Fruit fly (Drosophila melanogaster) whole organism, prepupa: ENCODE data around the gene ATPsynGL.

Source experiments
- CG10631 ChIP-seq: fragments of 200-800 bp; sonication (Bioruptor generic); optimal IDR thresholded peaks from 2 replicates; lab custom pipeline; 2016; ENCODE audit warnings: missing biosample characterization, missing genetic modification characterization
- CG10669 ChIP-seq: fragments of 200-800 bp; sonication (Bioruptor generic); optimal IDR thresholded peaks from 3 replicates; lab custom pipeline; 2018; ENCODE audit warnings: missing biosample characterization, mild to moderate bottlenecking, missing genetic modification characterization, moderate library complexity
- CG11294 ChIP-seq: fragments of 200-800 bp; sonication (Bioruptor generic); IDR thresholded peaks from 2 replicates; pipeline ENCODE4 v1.3.6; 2022; ENCODE audit warnings: missing biosample characterization, missing genetic modification characterization
- CG11762 ChIP-seq: fragments of 200-800 bp; sonication (Bioruptor generic); optimal IDR thresholded peaks from 3 replicates; lab custom pipeline; 2016; ENCODE audit warnings: missing biosample characterization, missing genetic modification characterization; ENCODE audit not compliant: insufficient read depth
- CG11902 ChIP-seq: fragments of 200-800 bp; sonication (Bioruptor generic); optimal IDR thresholded peaks from 3 replicates; lab custom pipeline; 2016; ENCODE audit warnings: missing biosample characterization, missing genetic modification characterization
- CG15336 ChIP-seq: fragments of 200-800 bp; sonication (Bioruptor generic); IDR thresholded peaks from 2 replicates; pipeline ENCODE4 v1.3.6; 2022; ENCODE audit warnings: missing biosample characterization, missing genetic modification characterization
- CG1621 ChIP-seq: fragments of 200-800 bp; sonication (Bioruptor generic); optimal IDR thresholded peaks from 3 replicates; lab custom pipeline; 2018; ENCODE audit warnings: missing biosample characterization, mild to moderate bottlenecking, missing genetic modification characterization
- CG16779 ChIP-seq: fragments of 200-800 bp; sonication (Bioruptor generic); optimal IDR thresholded peaks from 3 replicates; lab custom pipeline; 2017; ENCODE audit warnings: missing biosample characterization, mild to moderate bottlenecking, missing genetic modification characterization
- CG31627 ChIP-seq: fragments of 200-800 bp; sonication (Bioruptor generic); optimal IDR thresholded peaks from 3 replicates; lab custom pipeline; 2016; ENCODE audit warnings: missing biosample characterization, missing genetic modification characterization
- CG32006 ChIP-seq: fragments of 200-800 bp; sonication (Bioruptor generic); optimal IDR thresholded peaks from 3 replicates; lab custom pipeline; 2017; ENCODE audit warnings: missing biosample characterization, mild to moderate bottlenecking, missing genetic modification characterization
- CG34406 ChIP-seq: fragments of 200-800 bp; sonication (Bioruptor generic); optimal IDR thresholded peaks from 3 replicates; lab custom pipeline; 2016; ENCODE audit warnings: missing biosample characterization, missing genetic modification characterization
- CG6163 ChIP-seq: fragments of 200-800 bp; sonication (Bioruptor generic); IDR thresholded peaks from 3 replicates; pipeline ENCODE4 v1.3.6; 2022; ENCODE audit warnings: missing biosample characterization, missing genetic modification characterization
- CG6276 ChIP-seq: fragments of 200-800 bp; sonication (Bioruptor generic); optimal IDR thresholded peaks from 2 replicates; lab custom pipeline; 2017; ENCODE audit warnings: missing biosample characterization, mild to moderate bottlenecking, missing genetic modification characterization
- CG6808 ChIP-seq: fragments of 200-800 bp; sonication (Bioruptor generic); optimal IDR thresholded peaks from 3 replicates; lab custom pipeline; 2017; ENCODE audit warnings: missing biosample characterization, missing genetic modification characterization, mild to moderate bottlenecking, moderate library complexity, missing genetic modification reagents
- CG6854 ChIP-seq: fragments of 200-800 bp; sonication (Bioruptor generic); optimal IDR thresholded peaks from 2 replicates; lab custom pipeline; 2017; ENCODE audit warnings: missing biosample characterization, mild to moderate bottlenecking, missing genetic modification characterization
- CG7368 ChIP-seq: fragments of 200-800 bp; sonication (Bioruptor generic); optimal IDR thresholded peaks from 3 replicates; lab custom pipeline; 2016; ENCODE audit warnings: missing biosample characterization, missing genetic modification characterization
- CG8119 ChIP-seq: fragments of 200-800 bp; sonication (Bioruptor generic); IDR thresholded peaks from 3 replicates; pipeline ENCODE4 v1.3.6; 2022; ENCODE audit warnings: missing biosample characterization, missing genetic modification characterization
- CG8632 ChIP-seq: fragments of 200-800 bp; sonication (Bioruptor generic); optimal IDR thresholded peaks from 3 replicates; lab custom pipeline; 2016; ENCODE audit warnings: missing biosample characterization, missing genetic modification characterization
- CG9139 ChIP-seq: fragments of 200-800 bp; sonication (Bioruptor generic); optimal IDR thresholded peaks from 3 replicates; lab custom pipeline; 2017; ENCODE audit warnings: missing biosample characterization, mild to moderate bottlenecking, missing genetic modification characterization
- Eip75B ChIP-seq: fragments of 200-800 bp; sonication (Bioruptor generic); optimal IDR thresholded peaks from 3 replicates; lab custom pipeline; 2016; ENCODE audit warnings: missing biosample characterization, missing genetic modification characterization
- Eip78C ChIP-seq: fragments of 200-800 bp; sonication (Bioruptor generic); peaks from one replicate; lab custom pipeline; 2016; ENCODE audit warnings: missing biosample characterization, missing genetic modification characterization
- Ets21C ChIP-seq: fragments of 200-800 bp; sonication (Bioruptor generic); optimal IDR thresholded peaks from 3 replicates; lab custom pipeline; 2016; ENCODE audit warnings: missing biosample characterization, missing genetic modification characterization
- Ets96B ChIP-seq: fragments of 200-800 bp; optimal IDR thresholded peaks from 2 replicates; lab custom pipeline; 2019; ENCODE audit warnings: missing biosample characterization, mild to moderate bottlenecking, missing genetic modification characterization, moderate library complexity
- Gug ChIP-seq: fragments of 200-800 bp; sonication (Bioruptor generic); IDR thresholded peaks from 2 replicates; pipeline ENCODE4 v1.3.6; 2022; ENCODE audit warnings: missing biosample characterization, missing genetic modification characterization
- Hr38 ChIP-seq: sonication (Bioruptor generic); optimal IDR thresholded peaks from 2 replicates; lab custom pipeline; 2016; ENCODE audit warnings: missing biosample characterization, missing genetic modification characterization
- Hr39 ChIP-seq: fragments of 200-800 bp; sonication (Bioruptor generic); optimal IDR thresholded peaks from 2 replicates; lab custom pipeline; 2016; ENCODE audit warnings: missing biosample characterization, missing genetic modification characterization
- Hr4 ChIP-seq: fragments of 200-800 bp; sonication (Bioruptor generic); optimal IDR thresholded peaks from 3 replicates; lab custom pipeline; 2016; ENCODE audit warnings: missing biosample characterization, missing genetic modification characterization
- Met ChIP-seq: fragments of 200-800 bp; sonication (Bioruptor generic); optimal IDR thresholded peaks from 3 replicates; lab custom pipeline; 2016; ENCODE audit warnings: missing biosample characterization, missing genetic modification characterization
- Smox ChIP-seq: fragments of 200-800 bp; sonication (Bioruptor generic); optimal IDR thresholded peaks from 3 replicates; lab custom pipeline; 2016; ENCODE audit warnings: missing biosample characterization, missing genetic modification characterization
- Sox14 ChIP-seq: fragments of 200-800 bp; sonication (Bioruptor generic); optimal IDR thresholded peaks from 3 replicates; lab custom pipeline; 2016; ENCODE audit warnings: missing biosample characterization, missing genetic modification characterization
- Sox15 ChIP-seq: fragments of 200-800 bp; sonication (Bioruptor generic); optimal IDR thresholded peaks from 3 replicates; lab custom pipeline; 2016; ENCODE audit warnings: missing biosample characterization, missing genetic modification characterization
- achi ChIP-seq: fragments of 200-800 bp; sonication (Bioruptor generic); optimal IDR thresholded peaks from 3 replicates; lab custom pipeline; 2016; ENCODE audit warnings: missing biosample characterization, missing genetic modification characterization
- acj6 ChIP-seq: fragments of 200-800 bp; sonication (Bioruptor generic); optimal IDR thresholded peaks from 3 replicates; lab custom pipeline; 2016; ENCODE audit warnings: missing biosample characterization, missing genetic modification characterization
- cyc ChIP-seq: fragments of 200-800 bp; sonication (Bioruptor generic); optimal IDR thresholded peaks from 3 replicates; lab custom pipeline; 2016; ENCODE audit warnings: missing biosample characterization, missing genetic modification characterization
- dac ChIP-seq: fragments of 200-800 bp; sonication (Bioruptor generic); optimal IDR thresholded peaks from 2 replicates; lab custom pipeline; 2017; ENCODE audit warnings: missing biosample characterization, mild to moderate bottlenecking, missing genetic modification characterization
- dsx ChIP-seq: fragments of 200-800 bp; optimal IDR thresholded peaks from 3 replicates; lab custom pipeline; 2019; ENCODE audit warnings: missing biosample characterization, mild to moderate bottlenecking, missing genetic modification characterization, moderate library complexity; ENCODE audit not compliant: poor library complexity, severe bottlenecking
- eg ChIP-seq: fragments of 200-800 bp; sonication (Bioruptor generic); IDR thresholded peaks from 3 replicates; pipeline ENCODE4 v1.3.6; 2022; ENCODE audit warnings: missing biosample characterization, missing genetic modification characterization
- esn ChIP-seq: fragments of 200-800 bp; sonication (Bioruptor generic); optimal IDR thresholded peaks from 2 replicates; lab custom pipeline; 2016; ENCODE audit warnings: missing biosample characterization, mild to moderate bottlenecking, missing genetic modification characterization, moderate library complexity
- fd85E ChIP-seq: fragments of 200-800 bp; sonication (Bioruptor generic); optimal IDR thresholded peaks from 3 replicates; lab custom pipeline; 2016; ENCODE audit warnings: missing biosample characterization, missing genetic modification characterization
- fkh ChIP-seq: fragments of 200-800 bp; sonication (Bioruptor generic); optimal IDR thresholded peaks from 3 replicates; lab custom pipeline; 2017; ENCODE audit warnings: missing biosample characterization, mild to moderate bottlenecking, missing genetic modification characterization, moderate library complexity
- lz ChIP-seq: fragments of 200-800 bp; sonication (Bioruptor generic); optimal IDR thresholded peaks from 3 replicates; lab custom pipeline; 2016; ENCODE audit warnings: missing biosample characterization, missing genetic modification characterization
- net ChIP-seq: fragments of 200-800 bp; sonication (Bioruptor generic); optimal IDR thresholded peaks from 3 replicates; lab custom pipeline; 2016; ENCODE audit warnings: missing biosample characterization, missing genetic modification characterization
- pdm3 ChIP-seq: fragments of 200-800 bp; sonication (Bioruptor generic); optimal IDR thresholded peaks from 3 replicates; lab custom pipeline; 2016; ENCODE audit warnings: missing biosample characterization, missing genetic modification characterization
- salr ChIP-seq, 2 experiments: fragments of 200-800 bp; sonication (Bioruptor generic); optimal IDR thresholded peaks; 3 replicates each; lab custom pipeline; 2016 to 2018; ENCODE audit warnings: missing biosample characterization in 2 of 2, missing genetic modification characterization in 2 of 2, mild to moderate bottlenecking in 1 of 2
- ss ChIP-seq, 2 experiments: fragments of 200-800 bp; sonication (Bioruptor generic); optimal IDR thresholded peaks; 2 replicates in 1 of 2; 3 replicates in 1 of 2; lab custom pipeline; 2017 to 2018; ENCODE audit warnings: mild to moderate bottlenecking in 2 of 2, missing biosample characterization in 2 of 2, missing genetic modification characterization in 2 of 2, moderate library complexity in 1 of 2
- svp ChIP-seq: fragments of 200-800 bp; sonication (Bioruptor generic); peaks from one replicate; lab custom pipeline; 2016; ENCODE audit warnings: missing biosample characterization, missing genetic modification characterization
- topi ChIP-seq: fragments of 200-800 bp; sonication (Bioruptor generic); optimal IDR thresholded peaks from 3 replicates; lab custom pipeline; 2016; ENCODE audit warnings: missing biosample characterization, missing genetic modification characterization

ATPsynGL gene

DNA sequence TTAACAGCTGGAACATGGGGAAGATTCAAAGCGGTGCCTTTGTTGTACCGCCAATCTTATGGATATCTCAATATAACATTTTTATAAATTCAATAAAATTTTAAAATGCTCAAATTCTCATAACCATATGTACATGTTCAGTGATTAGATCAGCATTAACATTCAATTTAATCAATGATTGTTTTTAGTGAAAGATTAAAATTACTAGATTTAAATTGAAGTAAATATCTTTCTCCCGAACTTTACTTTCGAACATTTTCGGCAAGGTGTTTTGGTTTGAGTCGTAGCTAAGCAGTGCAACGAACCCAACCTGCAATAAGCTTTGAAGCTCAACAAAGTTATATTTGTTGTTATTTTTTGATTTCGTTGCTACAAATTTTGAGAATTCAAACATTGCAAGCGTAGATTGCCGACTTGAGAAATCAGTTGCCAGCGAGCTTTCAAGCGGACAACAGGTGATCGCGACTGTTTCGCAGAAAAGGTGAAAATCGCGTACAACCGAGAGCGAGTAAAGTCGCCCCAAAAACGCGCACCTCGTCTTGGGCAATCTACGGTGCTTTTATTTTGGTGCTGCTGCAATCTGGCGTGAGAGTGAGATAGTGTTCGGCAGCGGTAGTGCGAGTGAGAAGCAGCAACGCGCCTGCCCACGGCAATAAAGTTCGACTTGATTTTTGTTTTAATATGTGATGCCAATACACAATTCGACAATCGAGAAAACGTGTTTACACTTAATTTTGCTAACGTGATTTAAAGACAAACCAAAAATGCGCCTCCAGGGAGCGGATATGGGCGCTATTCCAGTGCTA, 44.5 kb upstream of the ATPsynGL start, which contains the start of gene Tep3 (continued):
- TF ChIP-seq salr (GFP tag; optimal IDR thresholded peaks at IDR 0.05; lab: Kevin White, UChicago) (no peak), CG6808 (GFP tag; lab: Kevin White, UChicago) (peak; percentile 26), CG31627 (GFP tag; lab: Kevin White, UChicago) (peak; percentile 43), CG7368 (GFP tag; lab: Kevin White, UChicago) (no peak), CG6854 (GFP tag; lab: Kevin White, UChicago) (peak; percentile 85), Ets21C (peak; percentile 46), fkh (GFP tag; lab: Kevin White, UChicago) (no peak), acj6 (GFP tag; lab: Kevin White, UChicago) (peak; percentile 63), CG16779 (tag; lab: Kevin White, UChicago) (no peak), cyc (GFP tag; lab: Kevin White, UChicago) (peak; percentile 51), Gug (GFP tag; lab: Robert Waterston, UW) (no peak), achi (peak; percentile 5), CG6163 (GFP tag; lab: Robert Waterston, UW) (peak; percentile 61; the same call in 2 of the 3 replicates), CG34406 (peak; percentile 46), CG11902 (GFP tag; lab: Kevin White, UChicago) (peak; percentile 16), fd85E (no peak), CG32006 (peak; percentile 64), esn (peak; percentile 61), Hr39 (peak; percentile 48), CG15336 (GFP tag; lab: Robert Waterston, UW) (peak; percentile 35; the same call in 1 of the 2 replicates), CG11294 (GFP tag; lab: Robert Waterston, UW) (no peak), CG8632 (GFP tag; lab: Kevin White, UChicago) (peak; percentile 55), CG6276 (GFP tag; lab: Kevin White, UChicago) (peak; percentile 34), eg (GFP tag; lab: Robert Waterston, UW) (peak; percentile 55), Hr38 (no peak), CG1621 (tag; lab: Kevin White, UChicago) (no peak), topi (peak; percentile 53), pdm3 (GFP tag; lab: Kevin White, UChicago) (peak; percentile 62), Hr4 (peak; percentile 41), Sox15 (GFP tag; lab: Kevin White, UChicago) (no peak)

- TF ChIP-seq eg (GFP tag; lab: Robert Waterston, UW) = peak; percentile 47; the same call in 2 of the 3 replicates
- peak; percentile 68 for TF ChIP-seq CG9139
- peak; percentile 25; the same call in 1 of the 2 replicates for TF ChIP-seq CG11294 (GFP tag; lab: Robert Waterston, UW)
- TF ChIP-seq svp = peak; percentile 82
- peak; percentile 76 for TF ChIP-seq CG11762
- TF ChIP-seq fd85E = peak; percentile 24
- peak; percentile 84 for TF ChIP-seq CG10669
- TF ChIP-seq Ets96B = no peak
- TF ChIP-seq Sox15 (GFP tag; lab: Kevin White, UChicago) = peak; percentile 82
- TF ChIP-seq Met (GFP tag; lab: Kevin White, UChicago) = peak; percentile 72
- TF ChIP-seq CG10631 (GFP tag; lab: Kevin White, UChicago) = peak; percentile 75
- TF ChIP-seq dsx (GFP tag; lab: Kevin White, UChicago) = peak; percentile 74
- peak; percentile 63 for TF ChIP-seq cyc (GFP tag; lab: Kevin White, UChicago)
- TF ChIP-seq Hr4 = peak; percentile 62
- TF ChIP-seq Eip78C (GFP tag; lab: Kevin White, UChicago) = peak; percentile 96
- peak; percentile 61 to 81 for TF ChIP-seq ss (GFP tag; optimal IDR thresholded peaks at IDR 0.05; lab: Kevin White, UChicago)
- TF ChIP-seq net (GFP tag; lab: Kevin White, UChicago) = peak; percentile 79
- peak; percentile 56 for TF ChIP-seq CG1621 (tag; lab: Kevin White, UChicago)
- peak; percentile 71 for TF ChIP-seq CG8119 (GFP tag; lab: Robert Waterston, UW)
- no peak for TF ChIP-seq CG6854 (GFP tag; lab: Kevin White, UChicago)
- TF ChIP-seq CG32006 = peak; percentile 77
- peak; percentile 73 for TF ChIP-seq CG7368 (GFP tag; lab: Kevin White, UChicago)
- no peak for TF ChIP-seq fkh (GFP tag; lab: Kevin White, UChicago)
- peak; percentile 83 for TF ChIP-seq Eip75B (GFP tag; lab: Kevin White, UChicago)
- peak; percentile 80 for TF ChIP-seq achi
- peak; percentile 80 for TF ChIP-seq lz
- no peak for TF ChIP-seq dac (GFP tag; lab: Kevin White, UChicago)
- peak; percentile 77 for TF ChIP-seq Smox (GFP tag; lab: Kevin White, UChicago)
- TF ChIP-seq pdm3 (GFP tag; lab: Kevin White, UChicago) = peak; percentile 86
- peak; percentile 83 for TF ChIP-seq Sox14 (GFP tag; lab: Kevin White, UChicago)
- TF ChIP-seq CG11902 (GFP tag; lab: Kevin White, UChicago) = peak; percentile 59
Measured at dm6 chr2L:7703534-7703933, 43.5 kb upstream of the ATPsynGL start.
